Fruit fly (Drosophila melanogaster) whole organism, pupa: ENCODE results near the gene Zip102B.

Experiments used
- CG10348 ChIP-seq: fragments of 200-800 bp; sonication (Bioruptor generic); IDR thresholded peaks from 2 replicates; pipeline ENCODE4 v1.3.6; 2022; ENCODE audit warnings: missing biosample characterization, missing genetic modification characterization
- CG12605 ChIP-seq: fragments of 200-800 bp; sonication (Bioruptor generic); IDR thresholded peaks from 2 replicates; pipeline ENCODE4 v1.3.6; 2022; ENCODE audit warnings: missing biosample characterization, missing genetic modification characterization
- CG32121 ChIP-seq: fragments of 200-800 bp; sonication (Bioruptor generic); IDR thresholded peaks from 2 replicates; pipeline ENCODE4 v1.3.6; 2022; ENCODE audit warnings: missing biosample characterization, missing genetic modification characterization
- CG34367 ChIP-seq: fragments of 200-800 bp; sonication (Bioruptor generic); optimal IDR thresholded peaks from 2 replicates; lab custom pipeline; 2018; ENCODE audit warnings: missing biosample characterization, mild to moderate bottlenecking, missing genetic modification characterization
- CG4496 ChIP-seq: fragments of 200-800 bp; sonication (Bioruptor generic); IDR thresholded peaks from 3 replicates; pipeline ENCODE4 v1.3.6; 2022; ENCODE audit warnings: missing biosample characterization, missing genetic modification characterization
- CG8159 ChIP-seq: fragments of 200-800 bp; sonication (Bioruptor generic); optimal IDR thresholded peaks from 3 replicates; lab custom pipeline; 2018; ENCODE audit warnings: missing biosample characterization, mild to moderate bottlenecking, missing genetic modification characterization, moderate library complexity
- D1 ChIP-seq: fragments of 200-800 bp; sonication (Bioruptor generic); optimal IDR thresholded peaks from 2 replicates; lab custom pipeline; 2018; ENCODE audit warnings: missing biosample characterization, mild to moderate bottlenecking, missing genetic modification characterization, moderate library complexity
- EcR ChIP-seq: fragments of 200-800 bp; sonication (Bioruptor generic); optimal IDR thresholded peaks from 3 replicates; lab custom pipeline; 2019; ENCODE audit warnings: missing biosample characterization, missing genetic modification characterization, mild to moderate bottlenecking, moderate library complexity, missing genetic modification reagents
- Pif1A ChIP-seq: fragments of 200-800 bp; sonication (Bioruptor generic); optimal IDR thresholded peaks from 3 replicates; lab custom pipeline; 2016; ENCODE audit warnings: missing biosample characterization, missing genetic modification characterization
- Pif1B ChIP-seq: fragments of 200-800 bp; sonication (Bioruptor generic); optimal IDR thresholded peaks from 3 replicates; lab custom pipeline; 2016; ENCODE audit warnings: missing biosample characterization, missing genetic modification characterization
- Snoo ChIP-seq: fragments of 200-800 bp; sonication (Bioruptor generic); optimal IDR thresholded peaks from 3 replicates; lab custom pipeline; 2017; ENCODE audit warnings: missing biosample characterization, mild to moderate bottlenecking, missing genetic modification characterization, inconsistent platforms
- fd96Ca ChIP-seq: fragments of 200-800 bp; sonication (Bioruptor generic); IDR thresholded peaks from 3 replicates; pipeline ENCODE4 v1.3.6; 2022; ENCODE audit warnings: missing biosample characterization, missing genetic modification characterization
- gl ChIP-seq: fragments of 200-800 bp; sonication (Bioruptor generic); optimal IDR thresholded peaks from 2 replicates; lab custom pipeline; 2018; ENCODE audit warnings: missing biosample characterization, mild to moderate bottlenecking, missing genetic modification characterization

DNA sequence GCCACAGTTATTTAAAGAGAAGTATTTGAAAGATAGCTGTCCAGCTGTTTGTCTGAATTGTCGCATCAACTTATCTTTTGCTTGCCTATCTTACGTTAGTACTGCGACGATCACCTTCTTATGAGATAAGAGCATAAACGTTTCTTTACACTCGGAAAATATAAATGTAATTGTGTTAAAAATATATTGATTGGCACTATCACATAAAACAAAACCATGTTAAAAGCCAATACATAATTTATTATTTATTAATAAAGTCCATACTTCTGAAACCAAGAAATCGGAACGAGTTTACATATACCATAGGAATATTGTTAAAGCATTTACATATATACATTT, 45.0 kb upstream of the Zip102B start:
- TF ChIP-seq Pif1A (GFP tag; lab: Kevin White, UChicago) (no peak), Pif1B (GFP tag; lab: Kevin White, UChicago) (no peak), CG32121 (GFP tag; lab: Robert Waterston, UW) (no peak), CG12605 (GFP tag; lab: Robert Waterston, UW) (no peak), EcR (GFP tag; lab: Kevin White, UChicago) (no peak), CG34367 (tag; lab: Kevin White, UChicago) (no peak), CG4496 (GFP tag; lab: Robert Waterston, UW) (no peak), Snoo (tag; lab: Kevin White, UChicago) (no peak), fd96Ca (GFP tag; lab: Robert Waterston, UW) (no peak), CG8159 (tag; lab: Kevin White, UChicago) (no peak), gl (no peak), D1 (tag; lab: Kevin White, UChicago) (no peak), CG10348 (GFP tag; lab: Robert Waterston, UW) (no peak)
